Worm (Caenorhabditis elegans) whole organism, L2 larva: ENCODE results near the gene mrpl-21.

Experiments used
- lin-13 ChIP-seq: fragments of 150-350 bp; optimal IDR thresholded peaks from 2 replicates; lab custom pipeline; 2014; ENCODE audit warnings: missing biosample characterization, missing genetic modification reagents, missing genetic modification characterization
- nhr-129 ChIP-seq: fragments of 150-350 bp; optimal IDR thresholded peaks from 2 replicates; lab custom pipeline; 2014; ENCODE audit warnings: missing biosample characterization, missing genetic modification characterization
- skn-1 ChIP-seq: sonication (generic microtip); optimal IDR thresholded peaks from 2 replicates; lab custom pipeline; 2017; ENCODE audit warnings: missing biosample characterization, missing genetic modification characterization
- unc-62 ChIP-seq: fragments of 150-350 bp; optimal IDR thresholded peaks from 2 replicates; lab custom pipeline; 2014; ENCODE audit warnings: missing biosample characterization, missing genetic modification reagents, missing genetic modification characterization

DNA sequence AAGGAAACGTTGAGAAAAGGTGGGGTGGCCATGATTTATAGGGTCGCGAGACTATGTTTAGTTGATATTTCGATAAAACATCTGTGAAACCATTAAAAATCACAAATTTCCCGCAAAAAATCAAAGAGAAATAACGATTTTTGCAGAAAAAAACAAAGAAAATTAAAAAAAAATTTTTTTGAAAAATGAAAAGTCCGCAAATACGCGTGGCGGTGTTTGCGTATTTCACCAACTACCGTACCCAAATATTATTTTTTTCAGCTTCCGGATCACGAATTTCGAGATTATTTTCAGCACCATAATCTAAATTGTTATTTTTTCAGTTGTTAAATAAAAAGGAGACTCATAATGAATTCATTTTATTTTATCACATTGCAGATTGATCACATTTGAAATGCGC, 13.3 kb downstream of the mrpl-21 start:
- TF ChIP-seq skn-1 (tag; lab: Kevin White, UChicago) (no peak), nhr-129 (tag; lab: Kevin White, UChicago) (no peak), unc-62 (no peak), lin-13 (GFP tag; lab: Kevin White, UChicago) (no peak)
